Comparison of ENCODE assay signal across 1 fruit fly cellular context in the genomic region with DNA sequence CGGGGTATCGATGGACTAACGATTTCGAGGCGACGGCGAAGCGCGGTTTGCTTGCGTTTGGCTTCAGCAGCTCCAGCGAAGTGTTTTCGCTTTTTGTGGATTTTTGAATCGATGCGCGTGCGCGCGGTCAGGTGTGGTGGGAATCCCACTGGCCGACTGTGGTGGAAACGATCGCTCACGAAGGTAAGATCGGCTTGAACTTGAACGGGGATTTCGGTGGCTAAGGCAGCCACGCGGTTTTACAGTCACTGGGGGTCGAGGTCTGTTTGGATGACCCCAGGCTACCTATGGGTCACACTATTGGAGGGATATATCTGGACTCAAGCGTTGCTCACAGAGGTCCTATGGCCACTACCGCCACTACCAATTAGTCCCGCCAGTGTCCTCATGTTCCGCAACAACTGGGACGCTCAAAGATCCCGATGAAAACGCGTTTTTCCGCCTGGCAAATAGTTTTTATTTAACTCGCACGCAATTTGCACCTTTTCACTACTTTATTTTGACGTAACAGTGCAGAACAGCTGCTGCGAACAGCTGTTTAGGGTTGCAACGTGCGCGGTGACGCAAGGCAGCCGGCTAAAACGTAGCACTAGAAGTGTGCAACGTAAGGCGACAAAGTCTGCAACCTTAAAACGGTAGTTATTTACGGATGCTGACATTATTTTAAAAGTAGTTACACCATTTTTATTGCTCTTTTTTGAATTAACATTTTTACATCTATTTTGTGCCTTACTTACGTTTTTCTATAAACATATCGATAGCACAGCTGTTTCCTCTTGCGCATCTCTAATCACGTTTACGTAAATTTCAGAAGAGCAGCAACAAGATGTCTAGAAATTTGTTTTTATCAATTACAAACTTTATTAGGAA.
TF ChIP-seq lines count a peak whose summit lies in the region.

A gene (minus strand): TSS at position 516 of the 870 bp plus-strand sequence.
A gene (plus strand): TSS at position 780 of the 870 bp plus-strand sequence.

TF ChIP-seq in whole organism, embryonic, 481 proteins besides CTCF, POLR2A, EP300 and RAD21 (continued from another document and continues in another):
- peak; percentile 72 for TF ChIP-seq CG10654 (GFP tag; optimal IDR thresholded peaks at IDR 0.05; lab: Kevin White, UChicago)
- TF ChIP-seq Vsx1 (GFP tag; optimal IDR thresholded peaks at IDR 0.05; lab: Kevin White, UChicago): no peak
- no peak for TF ChIP-seq ato (GFP tag; IDR thresholded peaks at IDR 0.05; lab: Robert Waterston, UW; ENCODE audit: partially characterized antibody)
- peak; percentile 85 for TF ChIP-seq CG2712 (tag; optimal IDR thresholded peaks at IDR 0.05; lab: Kevin White, UChicago)
- TF ChIP-seq CG9609 (GFP tag; optimal IDR thresholded peaks at IDR 0.05; lab: Kevin White, UChicago): peak; percentile 26
- TF ChIP-seq usp (GFP tag; optimal IDR thresholded peaks at IDR 0.05; lab: Kevin White, UChicago): no peak
- no peak for TF ChIP-seq Mad (GFP tag; optimal IDR thresholded peaks at IDR 0.05; lab: Kevin White, UChicago)
- TF ChIP-seq org-1 (GFP tag; optimal IDR thresholded peaks at IDR 0.05; lab: Kevin White, UChicago): no peak
- peak; percentile 25 for TF ChIP-seq CG7987 (GFP tag; optimal IDR thresholded peaks at IDR 0.05; lab: Kevin White, UChicago)
- peak; percentile 79 for TF ChIP-seq Dbx (GFP tag; IDR thresholded peaks at IDR 0.05; lab: Robert Waterston, UW)
- TF ChIP-seq br (optimal IDR thresholded peaks at IDR 0.05; lab: Kevin White, UChicago): no peak
- TF ChIP-seq run (tag; optimal IDR thresholded peaks at IDR 0.05; lab: Kevin White, UChicago): no peak
- TF ChIP-seq ems (GFP tag; optimal IDR thresholded peaks at IDR 0.05; lab: Kevin White, UChicago): peak; percentile 64
- no peak for TF ChIP-seq tup (GFP tag; optimal IDR thresholded peaks at IDR 0.05; lab: Kevin White, UChicago)
- peak; percentile 15 for TF ChIP-seq MESR4 (GFP tag; optimal IDR thresholded peaks at IDR 0.05; lab: Kevin White, UChicago)
- TF ChIP-seq Eip74EF (GFP tag; optimal IDR thresholded peaks at IDR 0.05; lab: Kevin White, UChicago): no peak
- peak; percentile 70 for TF ChIP-seq dati (GFP tag; IDR thresholded peaks at IDR 0.05; lab: Robert Waterston, UW)
- TF ChIP-seq CG8388 (GFP tag; optimal IDR thresholded peaks at IDR 0.05; lab: Kevin White, UChicago): no peak
- no peak for TF ChIP-seq Nf-YC (tag; optimal IDR thresholded peaks at IDR 0.05; lab: Kevin White, UChicago)
- TF ChIP-seq CG8359 (GFP tag; optimal IDR thresholded peaks at IDR 0.05; lab: Kevin White, UChicago; ENCODE audit: borderline replicate concordance): peak; percentile 35
- TF ChIP-seq Atf6 (GFP tag; IDR thresholded peaks at IDR 0.05; lab: Robert Waterston, UW): peak; percentile 43; the same call in 1 of the 2 replicates
- TF ChIP-seq pum (GFP tag; optimal IDR thresholded peaks at IDR 0.05; lab: Kevin White, UChicago): peak; percentile 73
- TF ChIP-seq CG9727 (GFP tag; optimal IDR thresholded peaks at IDR 0.05; lab: Kevin White, UChicago): peak; percentile 60
- TF ChIP-seq Dad (GFP tag; optimal IDR thresholded peaks at IDR 0.05; lab: Kevin White, UChicago): peak; percentile 89
- no peak for TF ChIP-seq gcm2 (GFP tag; optimal IDR thresholded peaks at IDR 0.05; lab: Kevin White, UChicago)
- TF ChIP-seq her (GFP tag; optimal IDR thresholded peaks at IDR 0.05; lab: Kevin White, UChicago): no peak
- no peak for TF ChIP-seq Dek (tag; optimal IDR thresholded peaks at IDR 0.05; lab: Kevin White, UChicago)
- peak; percentile 48 for TF ChIP-seq Xbp1 (GFP tag; optimal IDR thresholded peaks at IDR 0.05; lab: Kevin White, UChicago)
- TF ChIP-seq CG12155 (GFP tag; optimal IDR thresholded peaks at IDR 0.05; lab: Kevin White, UChicago): peak; percentile 34
- TF ChIP-seq CG3995 (GFP tag; optimal IDR thresholded peaks at IDR 0.05; lab: Kevin White, UChicago): peak; percentile 65
- no peak for TF ChIP-seq CG8281 (tag; optimal IDR thresholded peaks at IDR 0.05; lab: Kevin White, UChicago)
- TF ChIP-seq CG16813 (GFP tag; IDR thresholded peaks at IDR 0.05; lab: Robert Waterston, UW; ENCODE audit: partially characterized antibody): peak; percentile 70
- TF ChIP-seq pho (GFP tag; optimal IDR thresholded peaks at IDR 0.05; lab: Kevin White, UChicago): peak; percentile 1
- peak; percentile 14 for TF ChIP-seq mirr (GFP tag; optimal IDR thresholded peaks at IDR 0.05; lab: Kevin White, UChicago)
- TF ChIP-seq Dfd (GFP tag; optimal IDR thresholded peaks at IDR 0.05; lab: Kevin White, UChicago): no peak
- TF ChIP-seq fd102C (GFP tag; optimal IDR thresholded peaks at IDR 0.05; lab: Kevin White, UChicago): no peak
- no peak for TF ChIP-seq seq (GFP tag; IDR thresholded peaks at IDR 0.05; lab: Robert Waterston, UW)
- peak; percentile 28 for TF ChIP-seq Bteb2 (GFP tag; optimal IDR thresholded peaks at IDR 0.05; lab: Kevin White, UChicago)
- peak; percentile 66 for TF ChIP-seq pzg (GFP tag; optimal IDR thresholded peaks at IDR 0.05; lab: Kevin White, UChicago)
- peak; percentile 54 for TF ChIP-seq CG32767 (GFP tag; IDR thresholded peaks at IDR 0.05; lab: Robert Waterston, UW)
- peak; percentile 92 for TF ChIP-seq Dll (GFP tag; IDR thresholded peaks at IDR 0.05; lab: Robert Waterston, UW; ENCODE audit: partially characterized antibody)
- peak; percentile 80; the same call in 1 of the 2 replicates for TF ChIP-seq MBD-R2 (GFP tag; IDR thresholded peaks at IDR 0.05; lab: Robert Waterston, UW)
- TF ChIP-seq CG14667 (GFP tag; IDR thresholded peaks at IDR 0.05; lab: Robert Waterston, UW): peak; percentile 22; the same call in 1 of the 2 replicates
- peak; percentile 61 for TF ChIP-seq CG1647 (GFP tag; optimal IDR thresholded peaks at IDR 0.05; lab: Kevin White, UChicago)
- TF ChIP-seq ken (GFP tag; IDR thresholded peaks at IDR 0.05; lab: Robert Waterston, UW): peak; percentile 73
- TF ChIP-seq chif (GFP tag; optimal IDR thresholded peaks at IDR 0.05; lab: Kevin White, UChicago): peak; percentile 24 to 41
- no peak for TF ChIP-seq NC2α (GFP tag; optimal IDR thresholded peaks at IDR 0.05; lab: Kevin White, UChicago)
- TF ChIP-seq fu2 (GFP tag; optimal IDR thresholded peaks at IDR 0.05; lab: Kevin White, UChicago): peak; percentile 59
- TF ChIP-seq HLH54F (GFP tag; optimal IDR thresholded peaks at IDR 0.05; lab: Kevin White, UChicago): peak; percentile 58
- TF ChIP-seq zf30C (GFP tag; optimal IDR thresholded peaks at IDR 0.05; lab: Kevin White, UChicago): no peak
- peak; percentile 78 for TF ChIP-seq sob (GFP tag; IDR thresholded peaks at IDR 0.05; lab: Robert Waterston, UW)
- TF ChIP-seq CG9932 (GFP tag; IDR thresholded peaks at IDR 0.05; lab: Robert Waterston, UW): peak; percentile 65
- TF ChIP-seq Max (GFP tag; optimal IDR thresholded peaks at IDR 0.05; lab: Kevin White, UChicago): peak; percentile 76
- TF ChIP-seq CG31441 (GFP tag; IDR thresholded peaks at IDR 0.05; lab: Robert Waterston, UW): peak; percentile 47; the same call in 1 of the 2 replicates
- no peak for TF ChIP-seq CG4328 (GFP tag; optimal IDR thresholded peaks at IDR 0.05; lab: Kevin White, UChicago)
- TF ChIP-seq YL-1 (GFP tag; optimal IDR thresholded peaks at IDR 0.05; lab: Kevin White, UChicago): peak; percentile 40
- peak; percentile 4 for TF ChIP-seq CG9876 (GFP tag; optimal IDR thresholded peaks at IDR 0.05; lab: Kevin White, UChicago)
- peak; percentile 64 for TF ChIP-seq Six4 (GFP tag; optimal IDR thresholded peaks at IDR 0.05; lab: Kevin White, UChicago)
- no peak; the same call in 1 of the 2 replicates for TF ChIP-seq dimm (GFP tag; IDR thresholded peaks at IDR 0.05; lab: Robert Waterston, UW)
- TF ChIP-seq CG4730 (GFP tag; IDR thresholded peaks at IDR 0.05; lab: Robert Waterston, UW): peak; percentile 76
- peak; percentile 72 for TF ChIP-seq Rx (GFP tag; IDR thresholded peaks at IDR 0.05; lab: Robert Waterston, UW)
- no peak for TF ChIP-seq Fer3 (tag; optimal IDR thresholded peaks at IDR 0.05; lab: Kevin White, UChicago)
- TF ChIP-seq exex (tag; optimal IDR thresholded peaks at IDR 0.05; lab: Kevin White, UChicago): no peak
- peak; percentile 30 for TF ChIP-seq B-H2 (GFP tag; optimal IDR thresholded peaks at IDR 0.05; lab: Kevin White, UChicago)
- TF ChIP-seq CG10565 (GFP tag; optimal IDR thresholded peaks at IDR 0.05; lab: Kevin White, UChicago): peak; percentile 20
- TF ChIP-seq CG6654 (GFP tag; optimal IDR thresholded peaks at IDR 0.05; lab: Kevin White, UChicago): peak; percentile 95
- peak; percentile 86 for TF ChIP-seq CG17361 (GFP tag; IDR thresholded peaks at IDR 0.05; lab: Robert Waterston, UW)
- TF ChIP-seq CG33213 (GFP tag; optimal IDR thresholded peaks at IDR 0.05; lab: Kevin White, UChicago): peak; percentile 76
- no peak for TF ChIP-seq p53 (GFP tag; optimal IDR thresholded peaks at IDR 0.05; lab: Kevin White, UChicago)
- no peak for TF ChIP-seq CG10209 (GFP tag; optimal IDR thresholded peaks at IDR 0.05; lab: Kevin White, UChicago)
- TF ChIP-seq Adf1 (GFP tag; IDR thresholded peaks at IDR 0.05; lab: Robert Waterston, UW): no peak
- peak; percentile 48 for TF ChIP-seq shn (GFP tag; optimal IDR thresholded peaks at IDR 0.05; lab: Kevin White, UChicago)
- TF ChIP-seq tx (GFP tag; optimal IDR thresholded peaks at IDR 0.05; lab: Kevin White, UChicago): peak; percentile 36
- no peak for TF ChIP-seq wek (GFP tag; optimal IDR thresholded peaks at IDR 0.05; lab: Kevin White, UChicago)
- no peak for TF ChIP-seq CG2202 (tag; optimal IDR thresholded peaks at IDR 0.05; lab: Kevin White, UChicago)
- TF ChIP-seq zfh2 (GFP tag; optimal IDR thresholded peaks at IDR 0.05; lab: Kevin White, UChicago): peak; percentile 69
- TF ChIP-seq CG8924 (tag; optimal IDR thresholded peaks at IDR 0.05; lab: Kevin White, UChicago): peak; percentile 40
- no peak for TF ChIP-seq CG11723 (GFP tag; optimal IDR thresholded peaks at IDR 0.05; lab: Kevin White, UChicago)
- TF ChIP-seq H2.0 (GFP tag; IDR thresholded peaks at IDR 0.05; lab: Robert Waterston, UW): 0 out of 2 replicates have a peak, but pooled peaks have one; percentile 4
- peak; percentile 55 for TF ChIP-seq Blimp-1 (GFP tag; optimal IDR thresholded peaks at IDR 0.05; lab: Kevin White, UChicago)
- TF ChIP-seq aop (GFP tag; IDR thresholded peaks at IDR 0.05; lab: Robert Waterston, UW): no peak
- TF ChIP-seq ATbp (GFP tag; optimal IDR thresholded peaks at IDR 0.05; lab: Kevin White, UChicago): no peak
- TF ChIP-seq GATAe (GFP tag; conservative IDR thresholded peaks at IDR 0.05; lab: Robert Waterston, UW): peak; percentile 61
- peak; percentile 83 for TF ChIP-seq Scr (GFP tag; IDR thresholded peaks at IDR 0.05; lab: Robert Waterston, UW; ENCODE audit: partially characterized antibody)
- TF ChIP-seq nau (GFP tag; optimal IDR thresholded peaks at IDR 0.05; lab: Kevin White, UChicago): peak; percentile 72
- TF ChIP-seq Poxn (GFP tag; IDR thresholded peaks at IDR 0.05; lab: Robert Waterston, UW): no peak
- no peak for TF ChIP-seq ap (GFP tag; IDR thresholded peaks at IDR 0.05; lab: Robert Waterston, UW)
- peak; percentile 39; the same call in 1 of the 3 replicates for TF ChIP-seq gce (GFP tag; IDR thresholded peaks at IDR 0.05; lab: Robert Waterston, UW)
- no peak for TF ChIP-seq CG7271 (tag; optimal IDR thresholded peaks at IDR 0.05; lab: Kevin White, UChicago)
- TF ChIP-seq tap (tag; optimal IDR thresholded peaks at IDR 0.05; lab: Kevin White, UChicago): no peak
- TF ChIP-seq CG11247 (GFP tag; IDR thresholded peaks at IDR 0.05; lab: Robert Waterston, UW): peak; percentile 82
- TF ChIP-seq CG4404 (GFP tag; IDR thresholded peaks at IDR 0.05; lab: Robert Waterston, UW): peak; percentile 74
- TF ChIP-seq lola (GFP tag; optimal IDR thresholded peaks at IDR 0.05; lab: Kevin White, UChicago): peak in 1 of 3 experiments; percentile 34
- TF ChIP-seq Tbp (GFP tag; optimal IDR thresholded peaks at IDR 0.05; lab: Kevin White, UChicago): no peak
- peak; percentile 26 for TF ChIP-seq Bdp1 (GFP tag; optimal IDR thresholded peaks at IDR 0.05; lab: Kevin White, UChicago)
- peak; percentile 93 for TF ChIP-seq CG13287 (GFP tag; IDR thresholded peaks at IDR 0.05; lab: Robert Waterston, UW; ENCODE audit: partially characterized antibody)
- peak; percentile 59 for TF ChIP-seq Dref (GFP tag; IDR thresholded peaks at IDR 0.05; lab: Robert Waterston, UW)
- TF ChIP-seq cas (GFP tag; IDR thresholded peaks at IDR 0.05; lab: Robert Waterston, UW): peak; percentile 52; the same call in 1 of the 2 replicates
- TF ChIP-seq CG30403 (GFP tag; optimal IDR thresholded peaks at IDR 0.05; lab: Kevin White, UChicago): peak; percentile 72
- TF ChIP-seq CG32532 (GFP tag; IDR thresholded peaks at IDR 0.05; lab: Robert Waterston, UW): peak; percentile 85
- peak; percentile 82 for TF ChIP-seq BEAF-32 (GFP tag; optimal IDR thresholded peaks at IDR 0.05; lab: Kevin White, UChicago)
- peak; percentile 71 for TF ChIP-seq CG31224 (GFP tag; IDR thresholded peaks at IDR 0.05; lab: Robert Waterston, UW)
- peak; percentile 86 for TF ChIP-seq gro (GFP tag; optimal IDR thresholded peaks at IDR 0.05; lab: Kevin White, UChicago)
- TF ChIP-seq PHDP (tag; optimal IDR thresholded peaks at IDR 0.05; lab: Kevin White, UChicago): peak; percentile 14
- peak; percentile 41 for TF ChIP-seq CG13624 (GFP tag; optimal IDR thresholded peaks at IDR 0.05; lab: Kevin White, UChicago)
- TF ChIP-seq Lim3 (GFP tag; IDR thresholded peaks at IDR 0.05; lab: Robert Waterston, UW): no peak
- TF ChIP-seq Atf3 (GFP tag; optimal IDR thresholded peaks at IDR 0.05; lab: Kevin White, UChicago): peak; percentile 3
- no peak for TF ChIP-seq Ssrp (tag; optimal IDR thresholded peaks at IDR 0.05; lab: Kevin White, UChicago)
- TF ChIP-seq CG9437 (GFP tag; optimal IDR thresholded peaks at IDR 0.05; lab: Kevin White, UChicago): peak; percentile 100
- TF ChIP-seq CG10979 (tag; optimal IDR thresholded peaks at IDR 0.05; lab: Kevin White, UChicago): peak; percentile 22
- TF ChIP-seq CG4820 (GFP tag; optimal IDR thresholded peaks at IDR 0.05; lab: Kevin White, UChicago): peak; percentile 69
- TF ChIP-seq slp2 (GFP tag; optimal IDR thresholded peaks at IDR 0.05; lab: Kevin White, UChicago): peak; percentile 48
- peak; percentile 85 for TF ChIP-seq peb (GFP tag; IDR thresholded peaks at IDR 0.05; lab: Robert Waterston, UW)
- peak; percentile 51; the same call in 1 of the 2 replicates for TF ChIP-seq CG11085 (GFP tag; IDR thresholded peaks at IDR 0.05; lab: Robert Waterston, UW)
- TF ChIP-seq CoRest (tag; optimal IDR thresholded peaks at IDR 0.05; lab: Kevin White, UChicago): peak; percentile 20
- TF ChIP-seq Sry-β (GFP tag; optimal IDR thresholded peaks at IDR 0.05; lab: Kevin White, UChicago): peak; percentile 21
- no peak for TF ChIP-seq abd-A (tag; optimal IDR thresholded peaks at IDR 0.05; lab: Kevin White, UChicago)
- peak; percentile 76 for TF ChIP-seq CG17359 (tag; optimal IDR thresholded peaks at IDR 0.05; lab: Kevin White, UChicago)
- TF ChIP-seq lbe (GFP tag; optimal IDR thresholded peaks at IDR 0.05; lab: Kevin White, UChicago): peak; percentile 67
- TF ChIP-seq D19B (GFP tag; optimal IDR thresholded peaks at IDR 0.05; lab: Kevin White, UChicago): no peak
